Worm (Caenorhabditis elegans) whole organism, L4/young adult: ENCODE measurements around the gene col-109.

Source experiments
- W03F9.2 ChIP-seq: fragments of 150-350 bp; optimal IDR thresholded peaks from 2 replicates; lab custom pipeline; 2014; ENCODE audit warnings: missing biosample characterization, missing genetic modification characterization
- dao-5 ChIP-seq: sonication (generic microtip); optimal IDR thresholded peaks from 2 replicates; lab custom pipeline; 2016; ENCODE audit warnings: missing genotype, missing genetic modification characterization, moderate library complexity, missing compliant biosample characterization
- him-1 ChIP-seq: sonication (generic microtip); optimal IDR thresholded peaks from 2 replicates; lab custom pipeline; 2016; ENCODE audit warnings: missing genotype, missing genetic modification reagents, missing genetic modification characterization, missing compliant biosample characterization

The col-109 gene

ce11 chrIV:1838583-1838982, 18.5 kb upstream of the col-109 start:
- TF ChIP-seq dao-5, result no peak
- no peak for TF ChIP-seq him-1 (tag; lab: Kevin White, UChicago)
- no peak for TF ChIP-seq W03F9.2

- no peak for TF ChIP-seq W03F9.2
- TF ChIP-seq dao-5, result no peak
- no peak for TF ChIP-seq him-1 (tag; lab: Kevin White, UChicago)
Observed at ce11 chrIV:1837134-1837533, 17.1 kb upstream of the col-109 start.

DNA sequence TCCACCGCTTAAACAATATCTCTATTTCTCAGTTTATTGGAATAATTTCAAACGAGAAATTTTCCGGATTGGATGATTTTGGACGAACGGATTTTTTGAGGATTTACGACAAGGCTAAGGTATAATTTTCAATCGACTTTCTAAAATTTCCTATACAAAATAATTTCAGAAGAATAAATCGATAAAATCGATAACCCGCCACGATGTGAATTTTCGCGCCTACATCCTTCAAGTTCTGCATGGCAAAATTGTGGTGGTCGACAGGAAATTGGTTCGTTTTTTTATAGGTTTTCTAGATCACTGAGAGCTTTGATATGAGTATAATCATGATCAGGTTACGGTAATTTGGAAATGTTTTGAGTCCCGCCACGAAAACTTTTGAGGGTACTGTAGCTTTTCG, 14.9 kb upstream of the col-109 start:
- TF ChIP-seq W03F9.2 (no peak), dao-5 (no peak), him-1 (tag; lab: Kevin White, UChicago) (no peak)

ce11 chrIV:1834242-1834641, 14.2 kb upstream of the col-109 start, which contains the start of gene ccm-2:
Gene ccm-2 (plus strand): TSS chrIV:1834628.
- TF ChIP-seq dao-5 (no peak), him-1 (tag; lab: Kevin White, UChicago) (no peak), W03F9.2 (no peak)

ce11 chrIV:1833115-1833514, 13.1 kb upstream of the col-109 start:
- TF ChIP-seq dao-5 (no peak), him-1 (tag; lab: Kevin White, UChicago) (no peak), W03F9.2 (no peak)

DNA sequence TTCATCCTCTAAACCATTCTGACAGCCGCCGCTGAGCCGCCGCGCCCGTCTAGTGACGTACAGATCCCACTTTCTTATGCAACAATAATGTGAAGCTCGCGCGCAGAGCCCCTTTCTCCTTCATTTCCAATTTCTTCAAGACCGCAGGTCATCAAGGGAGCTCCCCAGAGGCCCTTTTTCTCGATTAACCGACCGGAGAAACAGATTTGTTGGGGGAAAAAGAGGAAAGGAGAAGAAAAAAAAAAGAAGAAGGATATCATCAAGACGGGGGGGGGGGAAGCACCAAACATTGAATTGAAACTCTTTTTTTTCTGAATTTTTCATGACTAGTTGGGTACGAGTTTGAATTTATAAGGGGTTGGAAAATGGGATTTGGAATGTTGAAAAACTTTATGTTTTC, 7.3 kb upstream of the col-109 start:
- TF ChIP-seq W03F9.2 (no peak), him-1 (tag; lab: Kevin White, UChicago) (no peak), dao-5 (no peak)

DNA sequence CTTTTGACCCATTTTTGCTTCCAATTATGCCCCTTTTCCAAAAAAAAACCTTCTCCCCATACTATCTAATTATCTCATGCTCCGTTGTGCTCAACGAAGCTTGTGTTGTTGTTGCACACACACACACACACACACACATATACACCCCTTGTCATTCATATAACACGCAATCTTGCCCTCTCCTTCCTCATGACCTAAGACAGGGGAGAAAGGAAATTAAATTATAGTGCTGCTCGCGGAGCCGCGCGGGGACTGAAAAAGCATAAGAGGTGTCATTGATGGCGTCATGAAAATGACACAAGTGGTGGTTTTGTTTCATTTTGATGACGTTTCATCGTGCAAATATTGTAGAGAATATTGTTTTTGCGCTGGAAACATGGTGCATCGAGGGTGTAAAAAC, 6.7 kb upstream of the col-109 start:
- TF ChIP-seq him-1 (tag; lab: Kevin White, UChicago), result no peak
- TF ChIP-seq dao-5, result no peak
- TF ChIP-seq W03F9.2, result no peak

DNA sequence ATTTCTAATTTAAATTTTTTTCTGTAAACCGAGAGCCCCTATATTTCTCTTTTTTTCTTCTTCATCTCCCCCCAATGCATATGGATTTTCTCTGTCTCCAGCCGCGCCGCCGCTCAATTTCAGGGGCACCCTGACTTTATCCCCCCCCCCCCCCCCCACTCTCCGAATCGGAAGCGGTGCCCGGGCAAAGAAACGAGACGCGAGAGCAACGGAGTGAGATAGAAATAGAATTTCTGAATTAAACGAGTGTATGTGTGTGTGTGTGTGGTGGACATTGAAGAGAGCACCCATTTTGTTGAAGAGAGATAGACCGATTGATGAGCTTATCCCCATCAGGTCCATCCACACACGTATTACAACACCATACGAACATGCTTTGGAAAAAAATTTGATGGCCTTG, 5.7 kb upstream of the col-109 start:
- TF ChIP-seq him-1 (tag; lab: Kevin White, UChicago) (no peak), W03F9.2 (no peak), dao-5 (no peak)

DNA sequence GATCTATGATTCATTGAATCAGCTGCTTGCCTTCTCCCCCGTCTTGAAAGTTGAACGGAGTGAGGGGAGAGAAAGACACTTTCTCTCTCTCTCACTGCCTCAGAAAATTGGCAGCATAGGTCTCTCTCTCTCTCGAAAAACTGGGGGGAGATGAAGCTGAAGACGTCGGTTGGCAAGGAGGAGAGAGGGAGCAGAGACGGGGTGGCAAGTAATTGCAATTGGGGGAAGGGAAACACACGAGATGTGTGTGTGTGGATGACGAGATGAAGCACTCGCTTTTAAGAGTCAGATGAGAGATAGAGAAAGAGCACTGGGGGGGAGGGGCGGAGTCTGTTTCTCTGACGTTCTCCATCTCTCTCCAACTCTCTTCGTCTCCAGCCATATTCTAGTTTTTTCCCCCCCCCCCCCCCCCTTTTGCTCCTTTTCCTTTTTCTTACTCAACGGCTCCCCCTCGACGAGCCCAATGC, 4.0 kb upstream of the col-109 start, which contains the start of gene cmk-1:
Gene cmk-1 (plus strand): TSS at position 417 of the 467 bp plus-strand sequence.
- TF ChIP-seq dao-5 (no peak), him-1 (tag; lab: Kevin White, UChicago) (peak; percentile 82), W03F9.2 (no peak)

DNA sequence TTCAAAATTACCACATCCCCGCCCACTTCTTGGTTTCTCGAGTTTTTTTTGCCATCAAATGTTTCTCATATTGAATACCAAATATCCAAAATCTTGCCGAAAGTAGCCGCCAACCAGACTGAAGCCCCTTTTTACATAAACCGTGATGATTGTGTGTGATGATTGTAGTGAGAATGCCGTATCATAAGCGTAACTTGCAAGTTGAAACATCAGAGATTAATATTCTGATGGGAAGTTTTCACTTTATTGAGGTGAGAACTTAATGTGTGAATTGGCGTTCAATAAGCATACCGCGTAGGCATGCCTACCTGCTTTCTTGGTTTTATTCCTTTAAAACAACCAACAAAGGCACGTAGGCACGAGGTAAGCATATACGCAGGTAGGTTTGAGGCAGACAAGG, 1.5 kb upstream of the col-109 start, which contains the start of gene Y38C1BA.4:
Gene Y38C1BA.4 (plus strand): TSS at position 301 of the 400 bp plus-strand sequence.
- TF ChIP-seq W03F9.2, result no peak
- TF ChIP-seq him-1 (tag; lab: Kevin White, UChicago), result no peak
- TF ChIP-seq dao-5, result no peak

DNA sequence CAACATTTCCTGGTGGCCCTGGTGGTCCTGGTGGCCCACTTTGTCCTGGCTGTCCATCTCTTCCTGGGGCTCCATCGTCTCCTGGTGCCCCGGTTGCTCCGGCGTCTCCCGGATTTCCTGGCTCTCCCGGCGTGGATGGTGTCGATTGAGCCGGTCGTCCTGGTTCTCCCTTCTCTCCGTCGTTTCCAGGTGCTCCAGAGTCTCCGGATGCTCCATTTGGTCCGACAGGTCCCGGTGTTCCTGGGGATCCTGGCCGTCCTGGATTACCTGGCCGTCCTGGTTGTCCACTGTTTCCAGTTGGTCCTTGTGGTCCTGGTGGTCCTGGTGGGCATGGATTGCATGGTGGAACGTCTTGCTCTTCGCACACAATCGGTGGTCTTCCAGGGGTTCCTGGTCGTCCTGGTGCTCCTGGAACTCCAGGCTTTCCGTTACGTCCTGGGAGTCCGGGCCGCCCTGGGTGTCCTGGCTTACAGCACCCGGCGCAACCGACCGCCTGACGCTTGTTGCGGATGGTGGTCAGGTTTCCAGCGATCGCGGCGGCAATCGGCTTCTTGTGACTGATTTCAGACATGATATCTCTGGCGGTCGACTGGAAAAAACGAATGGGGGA, 1.5 kb downstream of the col-109 start:
- TF ChIP-seq him-1 (tag; lab: Kevin White, UChicago), result no peak
- no peak for TF ChIP-seq dao-5
- TF ChIP-seq W03F9.2, result no peak

DNA sequence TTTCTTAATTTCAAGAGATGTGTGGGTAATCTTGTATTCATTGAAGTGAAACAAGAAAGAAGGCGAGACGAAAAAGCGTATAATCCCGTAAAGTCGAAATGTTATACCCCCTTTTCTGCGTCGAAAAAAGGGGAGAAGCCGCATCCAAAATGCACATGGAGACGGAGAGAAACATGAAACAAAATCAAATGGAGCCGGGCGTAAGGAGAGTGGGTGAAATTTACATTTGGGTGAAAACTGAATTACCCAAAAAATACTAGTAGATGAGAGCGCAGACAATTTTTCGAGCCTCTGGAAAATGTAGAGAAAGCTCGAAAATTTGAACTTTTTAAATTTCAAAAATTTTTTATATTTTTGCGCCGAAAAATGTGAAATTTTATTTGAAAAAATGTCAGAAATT, 3.8 kb downstream of the col-109 start:
- no peak for TF ChIP-seq him-1 (tag; lab: Kevin White, UChicago)
- TF ChIP-seq W03F9.2, result no peak
- TF ChIP-seq dao-5, result no peak

DNA sequence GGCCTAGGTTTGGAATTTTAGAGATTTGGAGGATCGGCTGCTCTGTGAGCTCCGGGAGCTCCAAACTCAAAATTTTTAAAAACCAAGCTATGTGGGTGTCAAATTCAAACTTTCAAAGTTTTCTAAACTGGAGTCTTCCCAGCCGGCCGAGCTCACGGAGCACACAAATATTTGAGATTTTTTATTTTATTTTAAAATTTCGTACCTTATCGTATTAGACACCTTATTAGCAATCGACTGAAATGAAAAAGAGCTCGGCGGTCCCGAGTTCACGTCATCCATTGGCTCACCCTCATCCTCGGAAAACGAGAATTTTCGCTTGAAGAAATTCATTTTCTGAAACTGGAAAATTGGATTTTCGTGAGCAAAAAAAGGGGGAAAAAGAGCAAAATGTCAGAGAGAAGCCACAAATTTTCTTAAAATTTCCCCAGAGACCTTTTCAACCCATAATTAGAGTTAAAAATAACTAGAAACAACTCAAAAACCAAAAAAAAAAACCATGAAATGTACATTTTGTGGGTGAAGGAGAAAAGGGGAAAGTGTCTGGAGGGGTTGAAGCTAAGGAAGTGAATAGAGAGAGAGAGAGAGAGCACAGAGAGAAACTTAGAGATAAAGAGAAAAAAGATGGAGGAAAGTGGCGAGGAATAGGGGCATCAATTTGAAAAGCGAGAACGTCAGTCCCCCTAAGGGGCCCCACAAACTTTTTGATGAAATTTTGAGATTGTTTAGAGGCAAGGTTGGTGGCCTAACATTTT, 5.1 kb downstream of the col-109 start, which contains the start of gene snn-1:
Gene snn-1 (minus strand): TSS at position 355 of the 755 bp plus-strand sequence.
- no peak for TF ChIP-seq dao-5
- no peak for TF ChIP-seq him-1 (tag; lab: Kevin White, UChicago)
- TF ChIP-seq W03F9.2, result no peak

- TF ChIP-seq dao-5 (no peak), him-1 (tag; lab: Kevin White, UChicago) (no peak)
Observed at ce11 chrIV:1813869-1814268, 6.2 kb downstream of the col-109 start.

DNA sequence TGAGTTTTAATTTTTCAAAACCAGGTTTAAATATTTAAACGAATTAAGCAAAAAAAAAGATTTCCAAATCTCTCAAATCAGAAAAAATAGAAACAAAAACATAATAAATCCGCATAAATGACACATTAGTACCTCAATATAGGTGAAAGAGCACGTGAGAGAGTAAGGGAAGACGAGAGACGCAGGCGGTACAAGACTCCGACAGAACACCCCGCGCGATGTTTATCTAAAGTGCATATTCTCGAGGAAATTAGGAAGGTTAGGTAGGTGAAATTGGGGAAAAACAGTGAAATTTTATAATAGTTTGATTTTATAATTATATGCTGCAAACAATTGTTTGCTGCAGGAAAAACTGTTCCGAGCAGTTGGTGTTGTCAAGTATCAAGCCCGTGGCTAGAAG, 15.4 kb downstream of the col-109 start:
- TF ChIP-seq dao-5 (no peak), him-1 (tag; lab: Kevin White, UChicago) (peak; percentile 28)
